Worm (Caenorhabditis elegans): Measurements from ENCODE around the gene K02A6.1.

DNA sequence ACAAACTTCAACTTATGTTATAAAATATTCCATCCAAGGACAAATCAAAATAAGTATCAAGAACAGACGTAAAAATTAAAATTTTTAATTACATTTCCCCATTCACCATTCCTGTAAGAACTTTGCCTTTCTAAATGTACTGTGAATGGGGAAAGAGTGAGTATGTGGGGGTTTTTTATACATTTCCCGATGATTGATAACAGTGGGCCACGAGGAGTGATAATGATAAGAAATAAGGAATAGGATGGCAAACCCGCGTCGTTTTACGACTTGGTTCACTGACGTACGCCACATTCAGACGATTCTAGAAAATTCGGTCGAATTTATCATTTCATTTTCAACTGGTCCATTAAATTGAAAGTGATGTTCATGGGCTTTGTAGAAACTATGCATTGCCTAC, 8.5 kb upstream of the K02A6.1 start, which contains the start of gene cdd-1:
- TF ChIP-seq nhr-25 (tag; optimal IDR thresholded peaks at IDR 0.05): no peak
- no peak for TF ChIP-seq lin-39 (tag; optimal IDR thresholded peaks at IDR 0.05)
- no peak for TF ChIP-seq aly-2 (tag; optimal IDR thresholded peaks at IDR 0.05)
- TF ChIP-seq unc-62 (GFP tag; optimal IDR thresholded peaks at IDR 0.05): no peak
- no peak for TF ChIP-seq ztf-11 (tag; optimal IDR thresholded peaks at IDR 0.05)
- TF ChIP-seq elt-2 (tag; optimal IDR thresholded peaks at IDR 0.05): peak; percentile 96
- no peak for TF ChIP-seq fkh-10 (GFP tag; optimal IDR thresholded peaks at IDR 0.05)
- TF ChIP-seq pha-4 (tag; optimal IDR thresholded peaks at IDR 0.05): no peak
- TF ChIP-seq ceh-82 (tag; optimal IDR thresholded peaks at IDR 0.05): no peak
- peak; percentile 72 for TF ChIP-seq pqm-1 (tag; optimal IDR thresholded peaks at IDR 0.05)
- TF ChIP-seq egl-27 (tag; optimal IDR thresholded peaks at IDR 0.05): no peak

All from whole organism, L3 larva.